Fruit fly (Drosophila melanogaster): ENCODE measurements around the gene CG17751.
A peak's percentile ranks its signal among the peaks of the same experiment; 100 is the strongest.

The CG17751 gene

DNA sequence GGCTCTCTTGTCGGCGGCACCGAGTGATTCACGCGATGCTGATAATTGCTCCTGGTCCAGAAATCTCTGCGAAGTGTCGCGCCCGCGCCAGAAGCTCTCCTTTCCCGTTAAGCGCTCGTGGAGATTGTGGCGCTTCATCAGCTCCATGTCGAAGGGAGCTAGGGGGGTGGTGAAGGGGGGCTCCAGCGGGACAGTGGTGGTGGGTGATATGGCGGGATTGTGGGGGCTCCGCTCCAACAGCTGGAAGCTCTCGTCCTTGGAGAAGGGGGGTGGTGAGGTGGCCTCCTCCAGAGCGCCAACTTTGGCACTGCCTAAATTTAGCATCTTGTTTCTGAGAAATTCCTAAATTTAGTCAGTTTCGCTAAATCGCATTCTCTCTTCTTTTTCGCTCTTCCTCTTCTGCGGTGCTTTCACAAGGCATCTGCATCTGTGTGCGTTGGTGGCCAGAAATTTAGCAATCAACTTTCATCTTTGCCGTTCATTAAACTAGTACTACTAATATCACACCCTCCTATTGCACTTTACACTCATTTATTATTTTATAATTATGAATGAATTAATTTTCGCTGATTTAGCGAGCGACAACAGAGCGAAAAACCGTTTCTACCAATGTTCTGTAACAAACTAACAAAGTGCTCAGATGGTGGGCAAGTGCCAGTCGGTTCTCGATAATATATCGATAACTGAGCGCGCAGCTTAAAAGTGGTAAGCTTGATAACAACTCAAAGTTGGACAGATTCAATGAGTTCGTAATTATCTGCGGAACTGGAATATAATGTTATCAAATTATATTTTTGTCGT, 35.2 kb downstream of the CG17751 start, which contains the start of gene subdued (continued):
- TF ChIP-seq CG17829 (tag; optimal IDR thresholded peaks at IDR 0.05) = no peak
- TF ChIP-seq usp (GFP tag; optimal IDR thresholded peaks at IDR 0.05) = no peak
- peak; percentile 91 for TF ChIP-seq crol (GFP tag; IDR thresholded peaks at IDR 0.05)
- TF ChIP-seq scrt (GFP tag; optimal IDR thresholded peaks at IDR 0.05) = no peak
- TF ChIP-seq CG31388 (GFP tag; optimal IDR thresholded peaks at IDR 0.05) = no peak
- no peak for TF ChIP-seq CG15514 (GFP tag; optimal IDR thresholded peaks at IDR 0.05)
- TF ChIP-seq CG3163 (GFP tag; optimal IDR thresholded peaks at IDR 0.05) = no peak
- no peak for TF ChIP-seq Nf-YA (GFP tag; IDR thresholded peaks at IDR 0.05)
- no peak for TF ChIP-seq Hmr (GFP tag; optimal IDR thresholded peaks at IDR 0.05)
- TF ChIP-seq shn (GFP tag; optimal IDR thresholded peaks at IDR 0.05) = no peak
- no peak for TF ChIP-seq ranshi (GFP tag; IDR thresholded peaks at IDR 0.05)
- no peak for TF ChIP-seq CG17802 (tag; optimal IDR thresholded peaks at IDR 0.05)
- peak; percentile 19; the same call in 2 of the 3 replicates for TF ChIP-seq Opbp (GFP tag; IDR thresholded peaks at IDR 0.05; ENCODE audit: partially characterized antibody)
- TF ChIP-seq CG17385 (GFP tag; optimal IDR thresholded peaks at IDR 0.05) = peak; percentile 83
- no peak for TF ChIP-seq CG12659 (GFP tag; optimal IDR thresholded peaks at IDR 0.05)
- no peak for TF ChIP-seq luna (GFP tag; optimal IDR thresholded peaks at IDR 0.05)
- no peak for TF ChIP-seq CG8924 (tag; optimal IDR thresholded peaks at IDR 0.05)
- no peak for TF ChIP-seq CTCF (GFP tag; optimal IDR thresholded peaks at IDR 0.05)
- no peak for TF ChIP-seq cad (GFP tag; optimal IDR thresholded peaks at IDR 0.05)
- TF ChIP-seq Blimp-1 (GFP tag; optimal IDR thresholded peaks at IDR 0.05) = no peak
- no peak for TF ChIP-seq CG12236 (GFP tag; optimal IDR thresholded peaks at IDR 0.05)
- TF ChIP-seq pho (GFP tag; optimal IDR thresholded peaks at IDR 0.05) = no peak
- TF ChIP-seq Bgb (GFP tag; IDR thresholded peaks at IDR 0.05; ENCODE audit: partially characterized antibody) = no peak
- no peak for TF ChIP-seq CG16813 (GFP tag; IDR thresholded peaks at IDR 0.05; ENCODE audit: partially characterized antibody)
- no peak for TF ChIP-seq disco-r (GFP tag; optimal IDR thresholded peaks at IDR 0.05)
- TF ChIP-seq CG10147 (GFP tag; optimal IDR thresholded peaks at IDR 0.05) = no peak
- no peak for TF ChIP-seq abd-A (tag; optimal IDR thresholded peaks at IDR 0.05)
- no peak for TF ChIP-seq danr (GFP tag; IDR thresholded peaks at IDR 0.05)
- no peak for TF ChIP-seq CG12071 (GFP tag; optimal IDR thresholded peaks at IDR 0.05)
- no peak for TF ChIP-seq CG33557 (GFP tag; optimal IDR thresholded peaks at IDR 0.05)
- no peak for TF ChIP-seq ems (GFP tag; optimal IDR thresholded peaks at IDR 0.05)
- no peak for TF ChIP-seq CG8281 (tag; optimal IDR thresholded peaks at IDR 0.05)
- TF ChIP-seq CG12219 (GFP tag; optimal IDR thresholded peaks at IDR 0.05) = no peak
- TF ChIP-seq CG15011 (GFP tag; optimal IDR thresholded peaks at IDR 0.05) = no peak
- no peak for TF ChIP-seq CG14667 (GFP tag; IDR thresholded peaks at IDR 0.05)
- no peak for TF ChIP-seq hbn (GFP tag; IDR thresholded peaks at IDR 0.05; ENCODE audit: partially characterized antibody)
- no peak for TF ChIP-seq grau (tag; optimal IDR thresholded peaks at IDR 0.05)
- no peak for TF ChIP-seq NC2β (GFP tag; optimal IDR thresholded peaks at IDR 0.05)
- no peak for TF ChIP-seq Neu2 (GFP tag; optimal IDR thresholded peaks at IDR 0.05; ENCODE audit: borderline replicate concordance)
- no peak for TF ChIP-seq Usf (GFP tag; optimal IDR thresholded peaks at IDR 0.05)
- no peak for TF ChIP-seq CG5180 (GFP tag; optimal IDR thresholded peaks at IDR 0.05)
- TF ChIP-seq unc-4 (GFP tag; IDR thresholded peaks at IDR 0.05; ENCODE audit: partially characterized antibody) = no peak; the same call in 1 of the 2 replicates
- TF ChIP-seq pzg (GFP tag; optimal IDR thresholded peaks at IDR 0.05) = peak; percentile 11
- TF ChIP-seq Sox102F (GFP tag; optimal IDR thresholded peaks at IDR 0.05) = no peak
- TF ChIP-seq sens-2 (GFP tag; IDR thresholded peaks at IDR 0.05) = no peak
- no peak for TF ChIP-seq CG15601 (tag; optimal IDR thresholded peaks at IDR 0.05)
- TF ChIP-seq peb (GFP tag; IDR thresholded peaks at IDR 0.05) = no peak
- no peak for TF ChIP-seq Elba2 (GFP tag; optimal IDR thresholded peaks at IDR 0.05)
- no peak for TF ChIP-seq hb (GFP tag; IDR thresholded peaks at IDR 0.05; ENCODE audit: partially characterized antibody)
